Fruit fly (Drosophila melanogaster) whole organism, embryonic: ENCODE data around the gene hyd.

ENCODE experiments used
- CG10147 ChIP-seq: fragments of 200-800 bp; sonication (Bioruptor generic); optimal IDR thresholded peaks from 2 replicates; lab custom pipeline; 2019; ENCODE audit warnings: missing biosample characterization, mild to moderate bottlenecking, missing genetic modification characterization, moderate library complexity
- CG10565 ChIP-seq: fragments of 200-800 bp; sonication (Bioruptor generic); optimal IDR thresholded peaks from 3 replicates; lab custom pipeline; 2016; ENCODE audit warnings: missing biosample characterization, mild to moderate bottlenecking, missing genetic modification characterization
- CG3407 ChIP-seq: fragments of 200-800 bp; sonication (Bioruptor generic); optimal IDR thresholded peaks from 2 replicates; lab custom pipeline; 2018; ENCODE audit warnings: missing biosample characterization, mild to moderate bottlenecking, missing genetic modification characterization
- CG7839 ChIP-seq: fragments of 200-800 bp; sonication (Bioruptor generic); optimal IDR thresholded peaks from 3 replicates; lab custom pipeline; 2018; ENCODE audit warnings: missing biosample characterization, mild to moderate bottlenecking, missing genetic modification characterization, moderate library complexity
- CG9215 ChIP-seq: fragments of 200-800 bp; sonication (Bioruptor generic); IDR thresholded peaks from 2 replicates; pipeline ENCODE4 v1.3.6; 2022; ENCODE audit warnings: missing biosample characterization, missing genetic modification characterization
- Jarid2 ChIP-seq: fragments of 200-800 bp; sonication (Bioruptor generic); optimal IDR thresholded peaks from 3 replicates; lab custom pipeline; 2017; ENCODE audit warnings: mild to moderate bottlenecking, missing biosample characterization, missing genetic modification reagents, missing genetic modification characterization
- Nf-YA ChIP-seq: fragments of 200-800 bp; sonication (Bioruptor generic); IDR thresholded peaks from 2 replicates; pipeline ENCODE4 v1.3.6; 2022; ENCODE audit warnings: missing biosample characterization, missing genetic modification characterization
- dati ChIP-seq: fragments of 200-800 bp; sonication (Bioruptor generic); IDR thresholded peaks from 2 replicates; pipeline ENCODE4 v1.3.6; 2022; ENCODE audit warnings: missing biosample characterization, missing genetic modification characterization
- tio ChIP-seq: fragments of 200-800 bp; sonication (Bioruptor generic); optimal IDR thresholded peaks from 2 replicates; lab custom pipeline; 2017; ENCODE audit warnings: missing biosample characterization, missing genetic modification characterization, inconsistent platforms

DNA sequence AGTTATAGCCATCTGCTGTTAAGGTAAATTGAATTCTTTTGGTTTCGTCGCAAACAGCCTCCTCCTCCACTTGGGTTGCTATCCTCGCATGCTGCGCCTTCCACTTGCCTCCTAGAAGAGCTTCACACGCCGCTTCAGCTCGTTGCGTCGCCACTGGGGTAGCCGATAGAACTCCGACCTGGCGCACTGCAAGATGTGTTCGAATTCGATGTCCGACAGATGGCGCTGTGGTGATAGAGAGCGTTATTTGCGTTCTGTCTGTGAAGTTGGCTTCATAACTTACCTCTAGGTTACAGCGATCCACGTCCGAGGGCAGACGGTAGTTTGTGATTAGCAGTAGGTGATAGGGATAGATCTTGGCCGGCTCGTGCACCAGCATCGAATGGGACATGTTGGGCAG, 30.4 kb downstream of the hyd start:
- no peak for TF ChIP-seq tio
- no peak for TF ChIP-seq dati (GFP tag; lab: Robert Waterston, UW)
- TF ChIP-seq CG9215 (GFP tag; lab: Robert Waterston, UW), result no peak
- TF ChIP-seq CG3407, result no peak
- no peak for TF ChIP-seq Jarid2 (GFP tag; lab: Kevin White, UChicago)
- no peak for TF ChIP-seq Nf-YA (GFP tag; lab: Robert Waterston, UW)
- no peak for TF ChIP-seq CG10565
- TF ChIP-seq CG7839 (tag; lab: Kevin White, UChicago), result no peak
- TF ChIP-seq CG10147, result no peak
